Worm (Caenorhabditis elegans): ENCODE data around the gene T26A8.4.

Gene T26A8.4

ce11 chrIV:8431567-8432458 lies 880 bp downstream of the T26A8.4 start (continued):
- no peak for TF ChIP-seq sdz-38 (tag; optimal IDR thresholded peaks at IDR 0.05)
- no peak for TF ChIP-seq tbx-9 (tag; optimal IDR thresholded peaks at IDR 0.05; ENCODE audit: borderline replicate concordance)
- TF ChIP-seq nhr-179 (tag; optimal IDR thresholded peaks at IDR 0.05), result no peak
- no peak for TF ChIP-seq fkh-3 (tag; optimal IDR thresholded peaks at IDR 0.05)
- no peak for TF ChIP-seq hlh-12 (tag; optimal IDR thresholded peaks at IDR 0.05)
- TF ChIP-seq nfya-1 (tag; optimal IDR thresholded peaks at IDR 0.05; ENCODE audit: borderline replicate concordance, insufficient read depth), result no peak
- TF ChIP-seq mcd-1 (GFP tag; IDR thresholded peaks at IDR 0.05), result peak; percentile 55
- TF ChIP-seq F57A8.1 (GFP tag; optimal IDR thresholded peaks at IDR 0.05), result no peak
- no peak for TF ChIP-seq F10E7.11 (tag; optimal IDR thresholded peaks at IDR 0.05)
- peak; percentile 1 for TF ChIP-seq snpc-1.1 (tag; optimal IDR thresholded peaks at IDR 0.05; ENCODE audit: insufficient read depth)
- peak; percentile 95 for TF ChIP-seq nfyb-1 (GFP tag; IDR thresholded peaks at IDR 0.05)
- TF ChIP-seq unc-130 (GFP tag; optimal IDR thresholded peaks at IDR 0.05), result no peak
- TF ChIP-seq mel-28 (tag; optimal IDR thresholded peaks at IDR 0.05; ENCODE audit: borderline replicate concordance), result no peak
- 0 out of 2 replicates have a peak, but pooled peaks have one; percentile 25 for TF ChIP-seq egl-18 (GFP tag; IDR thresholded peaks at IDR 0.05)
- peak; percentile 34 for TF ChIP-seq K11D2.4 (GFP tag; IDR thresholded peaks at IDR 0.05)
- peak in 2 of 3 experiments; percentile 22 to 71 for TF ChIP-seq lin-35 (GFP tag; optimal IDR thresholded peaks at IDR 0.05)
- 0 out of 2 replicates have a peak, but pooled peaks have one; percentile 14 for TF ChIP-seq ztf-25 (GFP tag; IDR thresholded peaks at IDR 0.05)
- TF ChIP-seq Y95B8A.8 (GFP tag; IDR thresholded peaks at IDR 0.05), result peak; percentile 58
- peak; percentile 63 for TF ChIP-seq ZK185.1 (tag; optimal IDR thresholded peaks at IDR 0.05; ENCODE audit: poor library complexity, severe bottlenecking)
- TF ChIP-seq pha-4 (tag; optimal IDR thresholded peaks at IDR 0.05), result no peak
- TF ChIP-seq ztf-28 (GFP tag; IDR thresholded peaks at IDR 0.05), result no peak
- TF ChIP-seq lin-26 (GFP tag; IDR thresholded peaks at IDR 0.05), result peak; percentile 62; the same call in 1 of the 2 replicates
- no peak for TF ChIP-seq T26A5.8 (tag; optimal IDR thresholded peaks at IDR 0.05)
- TF ChIP-seq B0019.2 (GFP tag; conservative IDR thresholded peaks at IDR 0.05), result no peak
- TF ChIP-seq F33H1.4 (GFP tag; IDR thresholded peaks at IDR 0.05), result peak; percentile 48; the same call in 1 of the 2 replicates
- no peak for TF ChIP-seq ztf-3 (GFP tag; optimal IDR thresholded peaks at IDR 0.05)
- TF ChIP-seq dox-1 (GFP tag; IDR thresholded peaks at IDR 0.05), result peak; percentile 43; the same call in 1 of the 2 replicates
- no peak for TF ChIP-seq dpl-1 (GFP tag; optimal IDR thresholded peaks at IDR 0.05)
- no peak for TF ChIP-seq madf-8 (GFP tag; conservative IDR thresholded peaks at IDR 0.05)
- TF ChIP-seq Y53F4B.3 (GFP tag; IDR thresholded peaks at IDR 0.05), result no peak
- peak; percentile 55 for TF ChIP-seq athp-1 (tag; optimal IDR thresholded peaks at IDR 0.05)
- no peak for TF ChIP-seq zfh-2 (GFP tag; conservative IDR thresholded peaks at IDR 0.05)
- no peak for TF ChIP-seq xnd-1 (tag; optimal IDR thresholded peaks at IDR 0.05)
- TF ChIP-seq Y67H2A.10 (GFP tag; conservative IDR thresholded peaks at IDR 0.05), result peak; percentile 11; the same call in 1 of the 2 replicates
- no peak for TF ChIP-seq akir-1 (GFP tag; optimal IDR thresholded peaks at IDR 0.05)
- TF ChIP-seq bed-1 (GFP tag; IDR thresholded peaks at IDR 0.05), result no peak
- TF ChIP-seq ceh-91 (GFP tag; IDR thresholded peaks at IDR 0.05), result no peak
- no peak for TF ChIP-seq F49E8.2 (tag; optimal IDR thresholded peaks at IDR 0.05; ENCODE audit: insufficient read depth)
- no peak for TF ChIP-seq F55B11.4 (tag; optimal IDR thresholded peaks at IDR 0.05; ENCODE audit: borderline replicate concordance, insufficient read depth)
- TF ChIP-seq cebp-2 (GFP tag; IDR thresholded peaks at IDR 0.05), result peak; percentile 69; the same call in 1 of the 2 replicates
- no peak for TF ChIP-seq snpc-3.4 (tag; optimal IDR thresholded peaks at IDR 0.05)
- no peak for TF ChIP-seq F23B12.7 (tag; optimal IDR thresholded peaks at IDR 0.05; ENCODE audit: insufficient read depth)
- peak; percentile 75 for TF ChIP-seq ets-4 (GFP tag; optimal IDR thresholded peaks at IDR 0.05)
- TF ChIP-seq lir-1 (GFP tag; conservative IDR thresholded peaks at IDR 0.05), result peak; percentile 57
- TF ChIP-seq madf-3 (GFP tag; IDR thresholded peaks at IDR 0.05), result peak; percentile 86
